Worm (Caenorhabditis elegans): ENCODE results near the gene dap-3.

dap-3 gene

ce11 chrII:10545213-10545612, 35.7 kb upstream of the dap-3 start (continued):
- TF ChIP-seq repo-1 (tag; optimal IDR thresholded peaks at IDR 0.05): no peak
- TF ChIP-seq ztf-26 (tag; optimal IDR thresholded peaks at IDR 0.05): no peak
- TF ChIP-seq T26A5.8 (tag; optimal IDR thresholded peaks at IDR 0.05): no peak
- no peak for TF ChIP-seq hmg-20 (GFP tag; IDR thresholded peaks at IDR 0.05)
- TF ChIP-seq egl-18 (GFP tag; IDR thresholded peaks at IDR 0.05): no peak
- peak; percentile 13 for TF ChIP-seq B0035.1 (tag; optimal IDR thresholded peaks at IDR 0.05)
- TF ChIP-seq ama-1 (optimal IDR thresholded peaks at IDR 0.05): peak; percentile 93
- TF ChIP-seq ama-1 (GFP tag; optimal IDR thresholded peaks at IDR 0.05): no peak
- TF ChIP-seq Y53G8AR.9 (GFP tag; conservative IDR thresholded peaks at IDR 0.05): peak; percentile 30; the same call in 1 of the 2 replicates
- TF ChIP-seq let-607 (tag; optimal IDR thresholded peaks at IDR 0.05): peak in 1 of 2 experiments; percentile 2
- TF ChIP-seq attf-6 (GFP tag; IDR thresholded peaks at IDR 0.05): no peak
- TF ChIP-seq hmg-1.2 (GFP tag; IDR thresholded peaks at IDR 0.05): 0 out of 2 replicates have a peak, but pooled peaks have one; percentile 20
- TF ChIP-seq lin-26 (GFP tag; IDR thresholded peaks at IDR 0.05): 0 out of 2 replicates have a peak, but pooled peaks have one; percentile 52
- TF ChIP-seq Y56A3A.18 (GFP tag; IDR thresholded peaks at IDR 0.05): peak; percentile 10; the same call in 1 of the 2 replicates
- TF ChIP-seq snpc-1.3 (tag; optimal IDR thresholded peaks at IDR 0.05; ENCODE audit: insufficient read depth): peak; percentile 40
- TF ChIP-seq aptf-3 (GFP tag; IDR thresholded peaks at IDR 0.05): peak; percentile 39; the same call in 1 of the 2 replicates
- no peak for TF ChIP-seq mes-4 (tag; optimal IDR thresholded peaks at IDR 0.05)
- TF ChIP-seq tbp1 (GFP tag; optimal IDR thresholded peaks at IDR 0.05): peak; percentile 87
- TF ChIP-seq ccch-3 (GFP tag; optimal IDR thresholded peaks at IDR 0.05): no peak
- TF ChIP-seq atf-7 (tag; optimal IDR thresholded peaks at IDR 0.05): no peak
- peak in 1 of 3 experiments; percentile 43 for TF ChIP-seq lin-35 (GFP tag; optimal IDR thresholded peaks at IDR 0.05)
- TF ChIP-seq madf-6 (GFP tag; IDR thresholded peaks at IDR 0.05): 0 out of 2 replicates have a peak, but pooled peaks have one; percentile 13
- TF ChIP-seq nhr-90 (tag; optimal IDR thresholded peaks at IDR 0.05): no peak
- TF ChIP-seq snpc-1.1 (tag; optimal IDR thresholded peaks at IDR 0.05; ENCODE audit: insufficient read depth): no peak
- peak; percentile 34 for TF ChIP-seq lin-54 (GFP tag; optimal IDR thresholded peaks at IDR 0.05)
- TF ChIP-seq ekl-4 (GFP tag; IDR thresholded peaks at IDR 0.05): no peak; the same call in 1 of the 2 replicates
- peak; percentile 48 for TF ChIP-seq sptf-2 (GFP tag; optimal IDR thresholded peaks at IDR 0.05)
- TF ChIP-seq snpc-4 (GFP tag; optimal IDR thresholded peaks at IDR 0.05): peak; percentile 42
- TF ChIP-seq snpc-4 (tag; optimal IDR thresholded peaks at IDR 0.05): peak in 1 of 4 experiments; percentile 37
- TF ChIP-seq K11D2.4 (GFP tag; IDR thresholded peaks at IDR 0.05): 0 out of 2 replicates have a peak, but pooled peaks have one; percentile 10
- TF ChIP-seq egrh-3 (GFP tag; IDR thresholded peaks at IDR 0.05): no peak
- no peak for TF ChIP-seq ceh-27 (GFP tag; optimal IDR thresholded peaks at IDR 0.05)

ce11 chrII:10545924-10546783, 34.8 kb upstream of the dap-3 start:
- TF ChIP-seq F57A8.1 (GFP tag; optimal IDR thresholded peaks at IDR 0.05): no peak
- no peak for TF ChIP-seq tbp1 (GFP tag; optimal IDR thresholded peaks at IDR 0.05)
- no peak for TF ChIP-seq gei-17 (GFP tag; optimal IDR thresholded peaks at IDR 0.05)
- no peak for TF ChIP-seq ztf-22 (GFP tag; optimal IDR thresholded peaks at IDR 0.05)
- no peak for TF ChIP-seq F57C9.4 (tag; optimal IDR thresholded peaks at IDR 0.05)
- no peak; the same call in 1 of the 2 replicates for TF ChIP-seq Y56A3A.18 (GFP tag; IDR thresholded peaks at IDR 0.05)
- peak in 1 of 3 experiments; percentile 20 for TF ChIP-seq lin-35 (GFP tag; optimal IDR thresholded peaks at IDR 0.05)
- TF ChIP-seq lin-26 (GFP tag; IDR thresholded peaks at IDR 0.05): peak; percentile 82
- no peak for TF ChIP-seq ztf-6 (GFP tag; IDR thresholded peaks at IDR 0.05)
- TF ChIP-seq ztf-26 (tag; optimal IDR thresholded peaks at IDR 0.05): no peak
- no peak for TF ChIP-seq nhr-27 (tag; optimal IDR thresholded peaks at IDR 0.05)
- no peak for TF ChIP-seq nhr-80 (tag; optimal IDR thresholded peaks at IDR 0.05)
- no peak for TF ChIP-seq C17E4.6 (GFP tag; IDR thresholded peaks at IDR 0.05)
- no peak; the same call in 1 of the 2 replicates for TF ChIP-seq rcor-1 (GFP tag; IDR thresholded peaks at IDR 0.05)
- TF ChIP-seq ZK185.1 (tag; optimal IDR thresholded peaks at IDR 0.05; ENCODE audit: poor library complexity, severe bottlenecking): no peak
- peak; percentile 42 for TF ChIP-seq atf-7 (tag; optimal IDR thresholded peaks at IDR 0.05)
- peak; percentile 18; the same call in 1 of the 2 replicates for TF ChIP-seq hmg-1.2 (GFP tag; IDR thresholded peaks at IDR 0.05)
- TF ChIP-seq cebp-2 (GFP tag; IDR thresholded peaks at IDR 0.05): 0 out of 2 replicates have a peak, but pooled peaks have one; percentile 24
- peak; percentile 73 for TF ChIP-seq nfyb-1 (GFP tag; IDR thresholded peaks at IDR 0.05)
- TF ChIP-seq sea-2 (GFP tag; IDR thresholded peaks at IDR 0.05): no peak
- TF ChIP-seq ceh-100 (GFP tag; IDR thresholded peaks at IDR 0.05): 0 out of 2 replicates have a peak, but pooled peaks have one; percentile 8
